Fruit fly (Drosophila melanogaster) whole organism, embryonic: Measurements from ENCODE around the gene CkIIbeta.

ENCODE experiments used
- Atf6 ChIP-seq: fragments of 200-800 bp; sonication (Bioruptor generic); IDR thresholded peaks from 2 replicates; pipeline ENCODE4 v1.3.6; 2022; ENCODE audit warnings: missing biosample characterization, missing genetic modification characterization
- B-H1 ChIP-seq: fragments of 200-800 bp; sonication (Bioruptor generic); IDR thresholded peaks from 3 replicates; pipeline ENCODE4 v1.3.6; 2022; ENCODE audit warnings: missing biosample characterization, missing genetic modification characterization
- BtbVII ChIP-seq: fragments of 200-800 bp; sonication (Bioruptor generic); optimal IDR thresholded peaks from 3 replicates; lab custom pipeline; 2017; ENCODE audit warnings: missing biosample characterization, mild to moderate bottlenecking, missing genetic modification characterization
- CG10267 ChIP-seq: fragments of 200-800 bp; sonication (Bioruptor generic); optimal IDR thresholded peaks from 2 replicates; lab custom pipeline; 2018; ENCODE audit warnings: missing biosample characterization, mild to moderate bottlenecking, missing genetic modification characterization, moderate library complexity
- CG10274 ChIP-seq: fragments of 200-800 bp; sonication (Bioruptor generic); optimal IDR thresholded peaks from 3 replicates; lab custom pipeline; 2017; ENCODE audit warnings: missing biosample characterization, mild to moderate bottlenecking, missing genetic modification characterization
- CG11696 ChIP-seq: fragments of 200-800 bp; sonication (Bioruptor generic); IDR thresholded peaks from 2 replicates; pipeline ENCODE4 v1.3.6; 2022; ENCODE audit warnings: missing biosample characterization, missing genetic modification characterization
- CG17186 ChIP-seq: fragments of 200-800 bp; sonication (Bioruptor generic); optimal IDR thresholded peaks from 3 replicates; lab custom pipeline; 2017; ENCODE audit warnings: missing biosample characterization, missing genetic modification reagents, missing genetic modification characterization
- CG17328 ChIP-seq: fragments of 200-800 bp; sonication (Bioruptor generic); IDR thresholded peaks from 2 replicates; pipeline ENCODE4 v1.3.6; 2022; ENCODE audit warnings: missing biosample characterization, missing genetic modification characterization
- CG17802 ChIP-seq: fragments of 200-800 bp; sonication (Bioruptor generic); optimal IDR thresholded peaks from 2 replicates; lab custom pipeline; 2018; ENCODE audit warnings: missing biosample characterization, mild to moderate bottlenecking, missing genetic modification characterization, moderate library complexity
- CG2199 ChIP-seq: fragments of 200-800 bp; sonication (Bioruptor generic); IDR thresholded peaks from 3 replicates; pipeline ENCODE4 v1.3.6; 2022; ENCODE audit warnings: missing biosample characterization, missing genetic modification characterization
- CG2889 ChIP-seq: fragments of 200-800 bp; sonication (Bioruptor generic); IDR thresholded peaks from 3 replicates; pipeline ENCODE4 v1.3.6; 2022; ENCODE audit warnings: missing biosample characterization, missing genetic modification characterization
- CG30431 ChIP-seq: fragments of 200-800 bp; sonication (Bioruptor generic); optimal IDR thresholded peaks from 2 replicates; lab custom pipeline; 2017; ENCODE audit warnings: missing biosample characterization, missing genetic modification characterization
- CG33213 ChIP-seq: fragments of 200-800 bp; sonication (Bioruptor generic); optimal IDR thresholded peaks from 3 replicates; lab custom pipeline; 2016; ENCODE audit warnings: missing biosample characterization, missing genetic modification characterization
- CG33557 ChIP-seq: fragments of 200-800 bp; sonication (Bioruptor generic); optimal IDR thresholded peaks from 2 replicates; lab custom pipeline; 2019; ENCODE audit warnings: missing biosample characterization, mild to moderate bottlenecking, missing genetic modification characterization, moderate library complexity
- CG5180 ChIP-seq: fragments of 200-800 bp; sonication (Bioruptor generic); optimal IDR thresholded peaks from 3 replicates; lab custom pipeline; 2017; ENCODE audit warnings: missing biosample characterization, missing genetic modification characterization, mild to moderate bottlenecking, moderate library complexity, missing genetic modification reagents
- CG7271 ChIP-seq: fragments of 200-800 bp; sonication (Bioruptor generic); optimal IDR thresholded peaks from 2 replicates; lab custom pipeline; 2018; ENCODE audit warnings: missing biosample characterization, mild to moderate bottlenecking, missing genetic modification characterization, moderate library complexity
- CG8478 ChIP-seq: fragments of >200 bp; optimal IDR thresholded peaks from 2 replicates; lab custom pipeline; 2018
- CG9817 ChIP-seq: fragments of 200-800 bp; sonication (Bioruptor generic); optimal IDR thresholded peaks from 2 replicates; lab custom pipeline; 2018; ENCODE audit warnings: missing biosample characterization, mild to moderate bottlenecking, missing genetic modification characterization, moderate library complexity
- D19A ChIP-seq: fragments of 200-800 bp; optimal IDR thresholded peaks from 3 replicates; lab custom pipeline; 2019; ENCODE audit warnings: missing biosample characterization, mild to moderate bottlenecking, missing genetic modification characterization, moderate library complexity
- Elba2 ChIP-seq: fragments of 200-800 bp; sonication (Bioruptor generic); optimal IDR thresholded peaks from 3 replicates; lab custom pipeline; 2016; ENCODE audit warnings: missing biosample characterization, missing genetic modification characterization
- HLH4C ChIP-seq: fragments of 200-800 bp; sonication (Bioruptor generic); IDR thresholded peaks from 3 replicates; pipeline ENCODE4 v1.3.6; 2022; ENCODE audit warnings: missing biosample characterization, missing genetic modification characterization; ENCODE audit not compliant: partially characterized antibody
- Hr3 ChIP-seq: fragments of 200-800 bp; sonication (Bioruptor generic); optimal IDR thresholded peaks from 3 replicates; lab custom pipeline; 2016; ENCODE audit warnings: missing biosample characterization, missing genetic modification characterization
- Lim3 ChIP-seq: fragments of 200-800 bp; sonication (Bioruptor generic); IDR thresholded peaks from 2 replicates; pipeline ENCODE4 v1.3.6; 2022; ENCODE audit warnings: missing biosample characterization, missing genetic modification characterization
- Mes4 ChIP-seq: fragments of 200-800 bp; sonication (Bioruptor generic); optimal IDR thresholded peaks from 2 replicates; lab custom pipeline; 2016; ENCODE audit warnings: missing biosample characterization, missing genetic modification characterization
- Opbp ChIP-seq: fragments of 200-800 bp; sonication (Bioruptor generic); IDR thresholded peaks from 3 replicates; pipeline ENCODE4 v1.3.6; 2022; ENCODE audit warnings: missing biosample characterization, missing genetic modification characterization; ENCODE audit not compliant: partially characterized antibody
- Ravus ChIP-seq: fragments of 200-800 bp; sonication (Bioruptor generic); IDR thresholded peaks from 2 replicates; pipeline ENCODE4 v1.3.6; 2022; ENCODE audit warnings: missing biosample characterization, missing genetic modification characterization
- Sry-β ChIP-seq: fragments of 200-800 bp; sonication (Bioruptor generic); optimal IDR thresholded peaks from 2 replicates; lab custom pipeline; 2018; ENCODE audit warnings: missing biosample characterization, mild to moderate bottlenecking, missing genetic modification characterization, moderate library complexity
- Trl ChIP-seq, 3 experiments: fragments of >200 bp in 2 of 3; fragments of 200-800 bp in 1 of 3; sonication (Bioruptor generic) in 1 of 3; optimal IDR thresholded peaks; 2 replicates in 1 of 3; 3 replicates in 2 of 3; lab custom pipeline; 2016 to 2017; ENCODE audit warnings: missing biosample characterization in 1 of 3, missing genetic modification characterization in 1 of 3
- YL-1 ChIP-seq: fragments of 200-800 bp; sonication (Bioruptor generic); optimal IDR thresholded peaks from 3 replicates; lab custom pipeline; 2017; ENCODE audit warnings: missing biosample characterization, mild to moderate bottlenecking, missing genetic modification characterization
- chinmo ChIP-seq: fragments of 200-800 bp; sonication (Bioruptor generic); IDR thresholded peaks from 4 replicates; pipeline ENCODE4 v1.3.6; 2022; ENCODE audit warnings: missing biosample characterization, missing genetic modification characterization; ENCODE audit not compliant: partially characterized antibody
- crol ChIP-seq: fragments of 200-800 bp; sonication (Bioruptor generic); IDR thresholded peaks from 2 replicates; pipeline ENCODE4 v1.3.6; 2022; ENCODE audit warnings: missing biosample characterization, missing genetic modification characterization
- dmrt99B ChIP-seq: fragments of 200-800 bp; sonication (Bioruptor generic); optimal IDR thresholded peaks from 2 replicates; lab custom pipeline; 2018; ENCODE audit warnings: missing biosample characterization, mild to moderate bottlenecking, missing genetic modification characterization, moderate library complexity
- en ChIP-seq: fragments of 200-800 bp; sonication (Bioruptor generic); optimal IDR thresholded peaks from 2 replicates; lab custom pipeline; 2016; ENCODE audit warnings: missing biosample characterization, missing genetic modification characterization
- fru ChIP-seq: fragments of >200 bp; optimal IDR thresholded peaks from 2 replicates; lab custom pipeline; 2017
- hbn ChIP-seq: fragments of 200-800 bp; sonication (Bioruptor generic); IDR thresholded peaks from 2 replicates; pipeline ENCODE4 v1.3.6; 2022; ENCODE audit warnings: missing biosample characterization, missing genetic modification characterization; ENCODE audit not compliant: partially characterized antibody
- ind ChIP-seq: fragments of 200-800 bp; sonication (Bioruptor generic); optimal IDR thresholded peaks from 3 replicates; lab custom pipeline; 2016; ENCODE audit warnings: missing biosample characterization, missing genetic modification characterization
- jumu ChIP-seq: fragments of 200-800 bp; sonication (Bioruptor generic); optimal IDR thresholded peaks from 3 replicates; lab custom pipeline; 2016; ENCODE audit warnings: missing biosample characterization, missing genetic modification characterization
- kni ChIP-seq: fragments of 200-800 bp; sonication (Bioruptor generic); optimal IDR thresholded peaks from 3 replicates; lab custom pipeline; 2017; ENCODE audit warnings: mild to moderate bottlenecking, missing biosample characterization, missing genetic modification reagents, missing genetic modification characterization
- lab ChIP-seq: fragments of 200-800 bp; sonication (Bioruptor generic); optimal IDR thresholded peaks from 3 replicates; lab custom pipeline; 2017; ENCODE audit warnings: missing biosample characterization, missing genetic modification characterization, mild to moderate bottlenecking, moderate library complexity, missing genetic modification reagents
- mld ChIP-seq: fragments of 200-800 bp; sonication (Bioruptor generic); IDR thresholded peaks from 3 replicates; pipeline ENCODE4 v1.3.6; 2022; ENCODE audit warnings: missing biosample characterization, missing genetic modification characterization; ENCODE audit not compliant: partially characterized antibody
- nau ChIP-seq: fragments of 200-800 bp; sonication (Bioruptor generic); optimal IDR thresholded peaks from 3 replicates; lab custom pipeline; 2017; ENCODE audit warnings: missing biosample characterization, mild to moderate bottlenecking, missing genetic modification characterization, missing genetic modification reagents
- onecut ChIP-seq: fragments of 200-800 bp; sonication (Bioruptor generic); IDR thresholded peaks from 2 replicates; pipeline ENCODE4 v1.3.6; 2022; ENCODE audit warnings: missing biosample characterization, missing genetic modification characterization
- otp ChIP-seq: fragments of 200-800 bp; sonication (Bioruptor generic); IDR thresholded peaks from 3 replicates; pipeline ENCODE4, ENCODE4 v1.3.6; 2022; ENCODE audit warnings: missing biosample characterization, missing genetic modification characterization
- pnt ChIP-seq: fragments of 200-800 bp; sonication (Bioruptor generic); optimal IDR thresholded peaks from 3 replicates; lab custom pipeline; 2016; ENCODE audit warnings: missing biosample characterization, missing genetic modification characterization
- rib ChIP-seq: fragments of 200-800 bp; sonication (Bioruptor generic); IDR thresholded peaks from 2 replicates; pipeline ENCODE4 v1.3.6; 2022; ENCODE audit warnings: missing biosample characterization, missing genetic modification characterization
- seq ChIP-seq: fragments of 200-800 bp; sonication (Bioruptor generic); IDR thresholded peaks from 2 replicates; pipeline ENCODE4 v1.3.6; 2022; ENCODE audit warnings: missing biosample characterization, missing genetic modification characterization
- sim ChIP-seq: fragments of 200-800 bp; sonication (Bioruptor generic); IDR thresholded peaks from 2 replicates; pipeline ENCODE4 v1.3.6; 2022; ENCODE audit warnings: missing biosample characterization, missing genetic modification characterization
- stc ChIP-seq: fragments of 200-800 bp; sonication (Bioruptor generic); IDR thresholded peaks from 2 replicates; pipeline ENCODE4 v1.3.6; 2022; ENCODE audit warnings: missing biosample characterization, missing genetic modification characterization
- trem ChIP-seq: fragments of 200-800 bp; optimal IDR thresholded peaks from 3 replicates; lab custom pipeline; 2019; ENCODE audit warnings: missing biosample characterization, mild to moderate bottlenecking, missing genetic modification characterization, moderate library complexity
- ttk ChIP-seq: fragments of 200-800 bp; sonication (Bioruptor generic); IDR thresholded peaks from 2 replicates; pipeline ENCODE4 v2.1.2; 2022; ENCODE audit warnings: missing biosample characterization, missing genetic modification characterization

The CkIIbeta gene

DNA sequence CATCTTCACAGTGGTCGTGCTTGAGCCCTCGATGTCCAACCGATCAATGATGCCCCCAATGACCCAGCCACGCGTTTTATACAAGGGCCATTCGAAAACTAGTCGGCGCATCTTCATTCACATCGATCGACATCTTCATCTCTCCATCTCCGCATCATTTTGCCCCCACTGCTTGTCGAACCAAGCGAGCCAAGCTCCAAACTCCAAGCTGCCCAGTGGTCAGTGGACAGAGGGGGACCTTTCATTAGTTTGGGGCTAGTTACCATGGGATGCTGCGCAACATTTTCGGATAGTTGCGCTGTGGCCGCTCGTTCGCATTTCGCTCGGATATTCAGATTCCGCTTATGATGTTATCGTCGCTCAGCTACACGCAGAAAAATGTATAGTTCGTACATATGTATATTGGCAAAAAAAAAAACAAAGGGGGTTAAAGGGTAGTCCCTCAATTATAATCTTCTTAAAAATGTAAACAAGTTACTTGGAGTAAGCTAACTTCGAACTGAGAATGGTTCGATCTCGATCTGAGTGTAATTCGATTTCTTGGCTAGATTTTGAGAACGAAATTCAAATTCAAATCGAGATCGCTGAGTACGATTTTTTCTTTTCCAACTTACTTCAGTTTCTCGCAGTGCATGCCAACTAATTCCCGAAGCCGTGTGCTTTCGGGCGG lies 53.9 kb downstream of the CkIIbeta start, which contains the start of gene CG15740 (continued):
- TF ChIP-seq CG2889 (0 out of 3 replicates have a peak, but pooled peaks have one; percentile 26), CG10267 (tag; lab: Kevin White, UChicago) (no peak), lab (GFP tag; lab: Kevin White, UChicago) (peak; percentile 12), mld (no peak), crol (GFP tag; lab: Robert Waterston, UW) (0 out of 2 replicates have a peak, but pooled peaks have one; percentile 23), ttk (GFP tag; lab: Robert Waterston, UW) (peak; percentile 58; the same call in 1 of the 2 replicates), Elba2 (no peak), CG5180 (GFP tag; lab: Kevin White, UChicago) (peak; percentile 12), CG30431 (GFP tag; lab: Kevin White, UChicago) (no peak), onecut (no peak), CG17186 (GFP tag; lab: Kevin White, UChicago) (no peak), CG9817 (tag; lab: Kevin White, UChicago) (no peak), jumu (GFP tag; lab: Kevin White, UChicago) (peak; percentile 25), pnt (GFP tag; lab: Kevin White, UChicago) (peak; percentile 45), rib (GFP tag; lab: Robert Waterston, UW) (no peak), CG33557 (GFP tag; lab: Kevin White, UChicago) (no peak), CG8478 (no peak), hbn (no peak), CG33213 (GFP tag; lab: Kevin White, UChicago) (no peak), nau (GFP tag; lab: Kevin White, UChicago) (no peak), kni (no peak), stc (peak; percentile 62; the same call in 1 of the 2 replicates), CG11696 (GFP tag; lab: Robert Waterston, UW) (no peak), fru (lab: Kevin White, UChicago) (no peak), Atf6 (GFP tag; lab: Robert Waterston, UW) (peak; percentile 73; the same call in 1 of the 2 replicates), CG17802 (no peak), chinmo (GFP tag; lab: Robert Waterston, UW) (no peak), Lim3 (GFP tag; lab: Robert Waterston, UW) (0 out of 2 replicates have a peak, but pooled peaks have one; percentile 10), Hr3 (GFP tag; lab: Kevin White, UChicago) (peak; percentile 13), Opbp (GFP tag; lab: Robert Waterston, UW) (no peak), sim (GFP tag; lab: Robert Waterston, UW) (no peak), CG7271 (tag; lab: Kevin White, UChicago) (no peak), Trl (optimal IDR thresholded peaks at IDR 0.05; lab: Kevin White, UChicago) (no peak), Trl (GFP tag; optimal IDR thresholded peaks at IDR 0.05; lab: Kevin White, UChicago) (peak; percentile 46), Ravus (GFP tag; lab: Robert Waterston, UW) (no peak; the same call in 1 of the 2 replicates), BtbVII (GFP tag; lab: Kevin White, UChicago) (no peak), D19A (no peak), CG2199 (GFP tag; lab: Robert Waterston, UW) (no peak), Sry-β (GFP tag; lab: Kevin White, UChicago) (no peak), HLH4C (GFP tag; lab: Robert Waterston, UW) (no peak), en (GFP tag; lab: Kevin White, UChicago) (no peak), YL-1 (GFP tag; lab: Kevin White, UChicago) (no peak), seq (GFP tag; lab: Robert Waterston, UW) (peak; percentile 76), Mes4 (no peak), CG17328 (GFP tag; lab: Robert Waterston, UW) (peak; percentile 47; the same call in 1 of the 2 replicates), ind (GFP tag; lab: Kevin White, UChicago) (peak; percentile 23), CG10274 (GFP tag; lab: Kevin White, UChicago) (no peak), dmrt99B (peak; percentile 79), B-H1 (GFP tag; lab: Robert Waterston, UW) (no peak; the same call in 2 of the 3 replicates), otp (GFP tag; lab: Robert Waterston, UW) (no peak; the same call in 2 of the 3 replicates), trem (no peak)
